Worm (Caenorhabditis elegans) whole organism, young adult: ENCODE measurements around the gene srx-9.
"Not testable (repeated sequence)": the region's sequence is repeated elsewhere in the genome, so short reads cannot be mapped to it uniquely, and the experiment has no call there.

Experiments used
- F39B2.1 ChIP-seq: fragments of 200-800 bp; sonication (Bioruptor generic); IDR thresholded peaks from 2 replicates; pipeline ENCODE4 v1.3.6; 2022; ENCODE audit warnings: missing genetic modification reagents, missing genetic modification characterization, missing compliant biosample characterization
- ceh-100 ChIP-seq: fragments of 200-800 bp; sonication (Bioruptor generic); IDR thresholded peaks from 2 replicates; pipeline ENCODE4 v1.3.6; 2022; ENCODE audit warnings: missing genetic modification reagents, missing genetic modification characterization, missing compliant biosample characterization
- die-1 ChIP-seq: sonication (generic microtip); optimal IDR thresholded peaks from 2 replicates; lab custom pipeline; 2016; ENCODE audit warnings: missing genotype, mild to moderate bottlenecking, missing genetic modification characterization, missing compliant biosample characterization
- dpff-1 ChIP-seq: sonication (generic microtip); optimal IDR thresholded peaks from 2 replicates; lab custom pipeline; 2017; ENCODE audit warnings: mild to moderate bottlenecking, missing genetic modification characterization, missing compliant biosample characterization
- dpl-1 ChIP-seq: fragments of 150-350 bp; optimal IDR thresholded peaks from 2 replicates; lab custom pipeline; 2014; ENCODE audit warnings: missing biosample characterization, missing genetic modification reagents, missing genetic modification characterization
- hmg-20 ChIP-seq: fragments of 200-800 bp; sonication (Bioruptor generic); IDR thresholded peaks from 2 replicates; pipeline ENCODE4 v1.3.6; 2022; ENCODE audit warnings: missing genetic modification reagents, missing genetic modification characterization, missing compliant biosample characterization
- madf-6 ChIP-seq: fragments of 200-800 bp; sonication (Bioruptor generic); IDR thresholded peaks from 2 replicates; pipeline ENCODE4 v1.3.6; 2022; ENCODE audit warnings: missing genetic modification reagents, missing genetic modification characterization, missing compliant biosample characterization
- rcor-1 ChIP-seq: fragments of 200-800 bp; sonication (Bioruptor generic); IDR thresholded peaks from 2 replicates; pipeline ENCODE4 v1.3.6; 2022; ENCODE audit warnings: missing genetic modification reagents, missing genetic modification characterization, missing compliant biosample characterization
- unc-62 ChIP-seq: fragments of 150-350 bp; optimal IDR thresholded peaks from 2 replicates; lab custom pipeline; 2014; ENCODE audit warnings: missing biosample characterization, missing genetic modification reagents, missing genetic modification characterization

- not testable (repeated sequence) for TF ChIP-seq dpl-1 (GFP tag; lab: Kevin White, UChicago); die-1 (tag; lab: Kevin White, UChicago); ceh-100; dpff-1 (tag; lab: Kevin White, UChicago); unc-62; hmg-20; rcor-1 (GFP tag; lab: Robert Waterston, UW); madf-6; F39B2.1 (GFP tag; lab: Robert Waterston, UW)
These were observed 49.8 kb downstream of the srx-9 start, which contains the start of gene nhr-147 for ce11 chrV:7345494-7345893.
